Worm (Caenorhabditis elegans) whole organism, L3 larva: ENCODE results near the gene fbxa-158.

Experiments
- ceh-28 ChIP-seq: fragments of 150-350 bp; optimal IDR thresholded peaks from 2 replicates; lab custom pipeline; 2014; ENCODE audit warnings: missing biosample characterization, missing genetic modification reagents, missing genetic modification characterization
- ceh-82 ChIP-seq: fragments of 150-350 bp; optimal IDR thresholded peaks from 2 replicates; lab custom pipeline; 2014; ENCODE audit warnings: missing biosample characterization, missing genetic modification characterization
- daf-12 ChIP-seq: fragments of 150-350 bp; optimal IDR thresholded peaks from 2 replicates; lab custom pipeline; 2014; ENCODE audit warnings: missing biosample characterization, missing genetic modification reagents, missing genetic modification characterization
- jun-1 ChIP-seq: fragments of 150-350 bp; optimal IDR thresholded peaks from 2 replicates; lab custom pipeline; 2014; ENCODE audit warnings: missing biosample characterization, missing genetic modification reagents, missing genetic modification characterization
- nhr-11 ChIP-seq: fragments of 150-350 bp; optimal IDR thresholded peaks from 2 replicates; lab custom pipeline; 2014; ENCODE audit warnings: missing biosample characterization, missing genetic modification characterization
- nhr-237 ChIP-seq: fragments of 150-350 bp; optimal IDR thresholded peaks from 2 replicates; lab custom pipeline; 2014; ENCODE audit warnings: missing biosample characterization, missing genetic modification characterization
- unc-39 ChIP-seq: sonication (generic microtip); optimal IDR thresholded peaks from 4 replicates; lab custom pipeline; 2017; ENCODE audit warnings: missing biosample characterization, missing genetic modification characterization
- unc-62 ChIP-seq: fragments of 150-350 bp; sonication (generic microtip); optimal IDR thresholded peaks from 4 replicates; lab custom pipeline; 2014; ENCODE audit warnings: missing biosample characterization, missing genetic modification reagents, missing genetic modification characterization
- ztf-4 ChIP-seq: fragments of 150-350 bp; optimal IDR thresholded peaks from 2 replicates; lab custom pipeline; 2014; ENCODE audit warnings: missing biosample characterization, missing genetic modification characterization

ce11 chrII:1576772-1577171, 44.3 kb downstream of the fbxa-158 start:
- TF ChIP-seq unc-62 (GFP tag; lab: Kevin White, UChicago) (no peak), ceh-28 (tag; lab: Kevin White, UChicago) (no peak), daf-12 (tag; lab: Kevin White, UChicago) (no peak), unc-39 (tag; lab: Kevin White, UChicago) (no peak), nhr-11 (no peak), ztf-4 (tag; lab: Kevin White, UChicago) (no peak), jun-1 (tag; lab: Kevin White, UChicago) (peak; percentile 21), nhr-237 (no peak), ceh-82 (tag; lab: Kevin White, UChicago) (no peak)
